Worm (Caenorhabditis elegans) whole organism, L3 larva: ENCODE data around the gene Y14H12A.1.

Source experiments
- aly-2 ChIP-seq: fragments of 150-350 bp; optimal IDR thresholded peaks from 2 replicates; lab custom pipeline; 2014; ENCODE audit warnings: missing biosample characterization, missing genetic modification characterization
- ama-1 ChIP-seq: fragments of 150-350 bp; optimal IDR thresholded peaks from 2 replicates; lab custom pipeline; 2018
- ceh-16 ChIP-seq: sonication (generic microtip); optimal IDR thresholded peaks from 2 replicates; lab custom pipeline; 2017; ENCODE audit warnings: missing biosample characterization, missing genetic modification characterization
- ceh-28 ChIP-seq: fragments of 150-350 bp; optimal IDR thresholded peaks from 2 replicates; lab custom pipeline; 2014; ENCODE audit warnings: missing biosample characterization, missing genetic modification reagents, missing genetic modification characterization
- ceh-82 ChIP-seq: fragments of 150-350 bp; optimal IDR thresholded peaks from 2 replicates; lab custom pipeline; 2014; ENCODE audit warnings: missing biosample characterization, missing genetic modification characterization
- daf-12 ChIP-seq: fragments of 150-350 bp; optimal IDR thresholded peaks from 2 replicates; lab custom pipeline; 2014; ENCODE audit warnings: missing biosample characterization, missing genetic modification reagents, missing genetic modification characterization
- egl-27 ChIP-seq: sonication (generic microtip); optimal IDR thresholded peaks from 4 replicates; lab custom pipeline; 2017; ENCODE audit warnings: missing biosample characterization, missing genetic modification reagents, missing genetic modification characterization
- egl-5 ChIP-seq: fragments of 150-350 bp; optimal IDR thresholded peaks from 2 replicates; lab custom pipeline; 2017; ENCODE audit warnings: missing biosample characterization, missing genetic modification reagents, missing genetic modification characterization, inconsistent platforms
- elt-1 ChIP-seq: fragments of 150-350 bp; optimal IDR thresholded peaks from 2 replicates; lab custom pipeline; 2014; ENCODE audit warnings: missing biosample characterization, missing genetic modification characterization
- elt-2 ChIP-seq: sonication (generic microtip); optimal IDR thresholded peaks from 2 replicates; lab custom pipeline; 2016; ENCODE audit warnings: missing genetic modification reagents, mild to moderate bottlenecking, missing genetic modification characterization, missing compliant biosample characterization
- eor-1 ChIP-seq, 2 experiments: fragments of 150-350 bp; optimal IDR thresholded peaks; 2 replicates each; lab custom pipeline; 2014 to 2018; ENCODE audit warnings: missing biosample characterization in 2 of 2, missing genetic modification characterization in 2 of 2
- fkh-10 ChIP-seq: sonication (generic microtip); optimal IDR thresholded peaks from 2 replicates; lab custom pipeline; 2017; ENCODE audit warnings: missing biosample characterization, missing genetic modification reagents, missing genetic modification characterization
- fos-1 ChIP-seq: fragments of 150-350 bp; optimal IDR thresholded peaks from 2 replicates; lab custom pipeline; 2014; ENCODE audit warnings: missing biosample characterization, missing genetic modification characterization
- hmg-11 ChIP-seq: sonication (generic microtip); optimal IDR thresholded peaks from 2 replicates; lab custom pipeline; 2016; ENCODE audit warnings: missing genetic modification characterization, missing compliant biosample characterization
- lin-15B ChIP-seq: fragments of 150-350 bp; optimal IDR thresholded peaks from 2 replicates; lab custom pipeline; 2014; ENCODE audit warnings: missing biosample characterization, missing genetic modification characterization
- lsy-12 ChIP-seq: sonication (generic microtip); optimal IDR thresholded peaks from 2 replicates; lab custom pipeline; 2016; ENCODE audit warnings: mild to moderate bottlenecking, missing genetic modification characterization, missing compliant biosample characterization
- mdl-1 ChIP-seq: fragments of 150-350 bp; optimal IDR thresholded peaks from 2 replicates; lab custom pipeline; 2014; ENCODE audit warnings: missing biosample characterization, missing genetic modification characterization
- mml-1 ChIP-seq: fragments of 150-350 bp; sonication (generic microtip); optimal IDR thresholded peaks from 3 replicates; lab custom pipeline; 2014; ENCODE audit warnings: missing biosample characterization, missing genetic modification characterization
- nfya-1 ChIP-seq: sonication (generic microtip); optimal IDR thresholded peaks from 2 replicates; lab custom pipeline; 2017; ENCODE audit warnings: missing genetic modification characterization, mild to moderate bottlenecking, missing compliant biosample characterization, antibody characterized with exemption, moderate library complexity; ENCODE audit not compliant: insufficient read depth
- nhr-23 ChIP-seq: fragments of 150-350 bp; optimal IDR thresholded peaks from 2 replicates; lab custom pipeline; 2014; ENCODE audit warnings: missing biosample characterization, missing genetic modification reagents, missing genetic modification characterization
- nhr-237 ChIP-seq: fragments of 150-350 bp; optimal IDR thresholded peaks from 2 replicates; lab custom pipeline; 2014; ENCODE audit warnings: missing biosample characterization, missing genetic modification characterization
- nhr-25 ChIP-seq: sonication (generic microtip); optimal IDR thresholded peaks from 2 replicates; lab custom pipeline; 2017; ENCODE audit warnings: missing biosample characterization, missing genetic modification characterization
- nhr-28 ChIP-seq: fragments of 150-350 bp; optimal IDR thresholded peaks from 2 replicates; lab custom pipeline; 2014; ENCODE audit warnings: missing biosample characterization, missing genetic modification characterization
- nhr-76 ChIP-seq: fragments of 150-350 bp; sonication (generic microtip); optimal IDR thresholded peaks from 5 replicates; lab custom pipeline; 2014; ENCODE audit warnings: missing biosample characterization, missing genetic modification characterization
- pha-4 ChIP-seq: fragments of 150-350 bp; optimal IDR thresholded peaks from 2 replicates; lab custom pipeline; 2014; ENCODE audit warnings: missing biosample characterization, missing genetic modification reagents, missing genetic modification characterization
- skn-1 ChIP-seq: fragments of 150-350 bp; optimal IDR thresholded peaks from 2 replicates; lab custom pipeline; 2014; ENCODE audit warnings: missing biosample characterization, missing genetic modification characterization
- snpc-4 ChIP-seq: fragments of 150-350 bp; optimal IDR thresholded peaks from 2 replicates; lab custom pipeline; 2014; ENCODE audit warnings: missing biosample characterization, missing genetic modification characterization
- unc-62 ChIP-seq: fragments of 150-350 bp; sonication (generic microtip); optimal IDR thresholded peaks from 4 replicates; lab custom pipeline; 2014; ENCODE audit warnings: missing biosample characterization, missing genetic modification reagents, missing genetic modification characterization
- zag-1 ChIP-seq: fragments of 150-350 bp; optimal IDR thresholded peaks from 2 replicates; lab custom pipeline; 2014; ENCODE audit warnings: missing biosample characterization, missing genetic modification characterization
- ztf-4 ChIP-seq: fragments of 150-350 bp; optimal IDR thresholded peaks from 2 replicates; lab custom pipeline; 2014; ENCODE audit warnings: missing biosample characterization, missing genetic modification characterization

The Y14H12A.1 gene

DNA sequence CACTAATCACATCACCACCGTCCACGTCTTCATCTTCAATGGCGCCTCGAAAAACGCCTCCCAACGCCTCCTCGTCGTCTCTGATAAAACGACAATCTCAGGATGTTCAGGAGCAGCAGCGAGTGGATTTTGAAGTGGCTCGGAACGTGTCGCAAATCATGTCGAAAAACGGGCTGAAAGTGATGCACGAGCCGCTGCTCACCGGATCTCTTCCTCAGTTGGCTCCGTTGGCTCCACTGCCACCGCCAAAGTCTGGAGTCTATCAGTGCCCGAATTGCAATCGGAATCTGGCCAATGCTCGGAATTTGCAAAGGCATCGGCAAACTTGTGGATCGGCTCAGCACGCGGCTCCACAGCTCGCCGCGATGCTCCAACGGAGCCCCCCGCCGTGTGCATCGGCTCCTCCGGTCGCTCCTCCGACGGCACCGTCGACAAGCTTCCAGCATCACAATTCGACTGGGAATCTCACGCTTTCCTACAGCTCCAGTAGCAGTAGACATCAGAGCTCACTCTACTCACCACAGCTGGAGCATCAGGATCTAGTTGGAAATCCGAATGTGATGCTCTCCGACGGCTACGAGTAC lies 28.6 kb upstream of the Y14H12A.1 start:
- TF ChIP-seq mml-1: no peak
- no peak for TF ChIP-seq daf-12
- no peak for TF ChIP-seq skn-1 (tag; lab: Kevin White, UChicago)
- TF ChIP-seq ztf-4 (tag; lab: Kevin White, UChicago): no peak
- no peak for TF ChIP-seq nhr-237
- TF ChIP-seq elt-1 (tag; lab: Kevin White, UChicago): no peak
- TF ChIP-seq eor-1 (tag; optimal IDR thresholded peaks at IDR 0.05; lab: Kevin White, UChicago): no peak
- TF ChIP-seq snpc-4 (tag; lab: Kevin White, UChicago): no peak
- TF ChIP-seq mdl-1 (tag; lab: Kevin White, UChicago): no peak
- no peak for TF ChIP-seq unc-62 (GFP tag; lab: Kevin White, UChicago)
- TF ChIP-seq zag-1 (tag; lab: Kevin White, UChicago): no peak
- no peak for TF ChIP-seq nhr-23
- no peak for TF ChIP-seq egl-5 (tag; lab: Kevin White, UChicago)

DNA sequence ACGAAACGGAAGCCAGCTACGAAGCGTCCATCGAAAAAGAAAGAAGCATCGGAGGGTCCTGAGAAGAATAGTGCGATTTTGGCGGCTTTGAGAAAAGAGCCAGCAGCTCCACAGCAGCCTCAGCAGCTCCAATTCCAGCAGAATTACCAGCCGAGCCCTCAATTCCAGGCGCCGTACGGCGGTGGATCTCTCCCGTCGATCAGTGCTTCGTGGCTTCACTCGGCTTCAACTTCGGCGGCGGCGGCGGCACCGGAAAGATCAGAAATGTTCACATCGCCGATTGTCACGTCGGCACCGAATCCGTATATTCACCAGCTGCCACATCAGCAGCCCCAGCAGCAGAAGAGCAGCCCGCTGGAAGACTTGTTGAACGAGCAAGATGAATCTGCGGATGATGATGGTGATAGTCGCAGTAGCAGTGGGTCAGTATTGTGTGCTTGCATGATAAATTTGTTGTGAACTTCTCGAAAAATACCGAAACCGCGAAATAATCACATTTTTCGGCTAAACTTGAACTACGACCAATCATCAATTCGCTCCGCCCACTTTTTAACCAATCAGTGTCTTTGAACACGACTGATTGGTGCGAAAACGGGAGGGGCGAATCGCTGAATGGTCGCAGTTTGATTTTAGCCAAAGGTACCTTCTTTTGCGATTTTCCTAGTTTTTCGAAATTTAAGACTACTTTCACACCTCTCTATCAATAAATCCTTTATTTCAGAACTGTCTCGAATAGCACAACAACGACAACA lies 27.2 kb upstream of the Y14H12A.1 start:
- peak; percentile 95 for TF ChIP-seq nfya-1 (tag; lab: Kevin White, UChicago)
- no peak for TF ChIP-seq daf-12

DNA sequence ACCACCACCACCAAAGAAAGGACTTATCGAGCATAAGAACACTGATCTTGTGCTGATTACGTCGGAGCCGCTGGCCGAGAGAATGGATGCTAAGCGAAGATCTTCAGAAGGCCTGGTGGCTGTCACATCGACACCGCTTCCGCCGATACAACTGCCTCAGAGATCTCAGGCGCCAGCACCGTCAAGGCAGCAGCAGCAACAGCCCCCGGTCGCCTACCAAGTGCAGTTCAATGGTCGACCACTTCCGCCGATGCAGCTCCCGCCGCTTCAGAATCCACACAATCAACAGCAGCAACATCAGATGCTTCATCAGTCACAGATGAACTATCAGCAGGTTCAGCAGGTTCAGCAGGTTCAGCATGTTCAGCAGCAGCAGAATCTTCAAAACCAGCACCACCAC lies 25.9 kb upstream of the Y14H12A.1 start:
- TF ChIP-seq ama-1: no peak
- no peak for TF ChIP-seq pha-4 (tag; lab: Kevin White, UChicago)
- no peak for TF ChIP-seq lsy-12 (tag; lab: Kevin White, UChicago)
- no peak for TF ChIP-seq aly-2
- no peak for TF ChIP-seq nhr-28 (tag; lab: Kevin White, UChicago)
- TF ChIP-seq fkh-10: no peak
- TF ChIP-seq nhr-23: no peak
- TF ChIP-seq nhr-76 (tag; lab: Kevin White, UChicago): no peak
- TF ChIP-seq mdl-1 (tag; lab: Kevin White, UChicago): no peak
- TF ChIP-seq hmg-11 (tag; lab: Kevin White, UChicago): no peak
- no peak for TF ChIP-seq ceh-82 (tag; lab: Kevin White, UChicago)
- no peak for TF ChIP-seq skn-1 (tag; lab: Kevin White, UChicago)
- no peak for TF ChIP-seq egl-5 (tag; lab: Kevin White, UChicago)

DNA sequence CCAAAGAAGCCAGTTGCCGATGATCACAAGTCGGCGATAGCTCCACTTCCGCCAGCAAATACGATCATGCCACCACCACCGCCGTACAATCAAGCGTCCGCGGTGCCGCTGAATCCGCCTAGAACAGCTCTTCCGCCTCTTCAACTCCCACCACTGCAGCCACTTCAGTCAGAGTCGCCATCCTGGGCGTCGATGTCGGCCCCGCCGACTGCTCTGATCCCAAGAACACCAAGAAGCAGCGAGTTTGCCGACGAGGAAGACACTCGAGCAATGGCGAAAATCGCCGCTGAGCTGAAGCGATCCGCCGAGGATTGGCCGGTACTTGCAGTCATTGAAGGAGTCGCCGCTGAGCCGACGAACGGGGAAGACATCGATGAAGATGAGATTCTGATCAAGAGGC lies 24.9 kb upstream of the Y14H12A.1 start:
- TF ChIP-seq ceh-16: no peak
- TF ChIP-seq elt-2 (tag; lab: Kevin White, UChicago): no peak
- TF ChIP-seq ceh-28: no peak
- no peak for TF ChIP-seq nhr-76 (tag; lab: Kevin White, UChicago)
- no peak for TF ChIP-seq fos-1 (tag; lab: Kevin White, UChicago)
- TF ChIP-seq lin-15B (tag; lab: Kevin White, UChicago): no peak
- TF ChIP-seq nhr-25 (tag; lab: Kevin White, UChicago): no peak
- no peak for TF ChIP-seq unc-62 (GFP tag; lab: Kevin White, UChicago)
- no peak for TF ChIP-seq zag-1 (tag; lab: Kevin White, UChicago)

DNA sequence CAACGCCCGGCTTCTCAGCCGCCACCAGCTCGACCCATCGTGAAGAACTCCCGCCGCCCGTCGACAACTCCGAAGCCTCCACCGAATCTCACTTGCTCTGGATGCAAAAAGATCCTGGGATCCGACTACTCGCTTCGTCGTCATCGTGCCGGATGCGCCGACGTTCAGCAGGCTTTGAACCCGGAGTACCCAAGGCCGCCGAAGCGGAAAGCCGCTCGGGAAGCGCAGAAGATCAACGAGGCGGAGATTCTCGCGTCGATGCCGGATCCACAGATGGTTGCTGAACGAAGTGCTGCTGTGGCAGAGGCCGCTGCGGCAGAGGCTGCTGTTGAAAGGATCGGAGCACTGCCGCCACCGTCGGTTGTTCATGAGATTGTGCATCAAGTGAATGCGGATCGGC lies 24.2 kb upstream of the Y14H12A.1 start:
- TF ChIP-seq ztf-4 (tag; lab: Kevin White, UChicago) (no peak), unc-62 (GFP tag; lab: Kevin White, UChicago) (no peak), egl-27 (tag; lab: Kevin White, UChicago) (no peak), ceh-82 (tag; lab: Kevin White, UChicago) (no peak)

DNA sequence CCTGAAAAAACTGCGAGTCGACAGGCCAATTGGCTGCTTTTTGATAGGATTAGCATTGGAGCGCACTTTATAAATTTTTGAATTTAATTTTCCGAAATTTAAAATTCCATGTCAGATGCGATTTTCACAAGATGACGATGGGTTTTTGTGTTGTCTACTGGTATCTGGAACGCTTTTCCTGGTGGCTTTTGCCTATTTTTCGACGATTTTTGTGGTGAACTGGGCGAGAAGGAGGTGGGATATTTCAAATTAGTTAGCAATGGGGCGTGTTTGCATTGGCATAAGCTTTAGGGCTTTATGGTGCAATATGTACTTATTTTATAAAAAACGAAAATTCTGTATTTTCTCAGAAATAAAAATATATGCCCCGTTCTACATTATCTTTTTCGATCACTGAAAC lies 20.8 kb upstream of the Y14H12A.1 start, which contains the start of gene K10G6.9:
TSS of gene K10G6.9 (plus strand) at position 110 of the 400 bp plus-strand sequence.
- no peak for TF ChIP-seq unc-62 (GFP tag; lab: Kevin White, UChicago)
- TF ChIP-seq ceh-28: peak; percentile 22
